Fruit fly (Drosophila melanogaster): Measurements from ENCODE around the gene mrn.

mrn gene

dm6 chr3L:15590803-15591597 is 10.7 kb upstream of the mrn start (continued):
- TF ChIP-seq E2f2 (GFP tag; IDR thresholded peaks at IDR 0.05) = no peak
- TF ChIP-seq Dfd (GFP tag; optimal IDR thresholded peaks at IDR 0.05) = no peak
- no peak for TF ChIP-seq zfh1 (GFP tag; IDR thresholded peaks at IDR 0.05)
- peak; percentile 31; the same call in 1 of the 3 replicates for TF ChIP-seq CG2199 (GFP tag; IDR thresholded peaks at IDR 0.05)
- TF ChIP-seq psq (GFP tag; optimal IDR thresholded peaks at IDR 0.05) = no peak
- TF ChIP-seq ab (GFP tag; optimal IDR thresholded peaks at IDR 0.05) = no peak
- peak; percentile 32 for TF ChIP-seq slbo (GFP tag; IDR thresholded peaks at IDR 0.05)
- TF ChIP-seq CG42726 (GFP tag; IDR thresholded peaks at IDR 0.05; ENCODE audit: partially characterized antibody) = no peak
- TF ChIP-seq CG9215 (GFP tag; IDR thresholded peaks at IDR 0.05) = no peak
- no peak for TF ChIP-seq CG8944 (GFP tag; optimal IDR thresholded peaks at IDR 0.05)
- TF ChIP-seq nau (GFP tag; optimal IDR thresholded peaks at IDR 0.05) = peak; percentile 48
- TF ChIP-seq salm (tag; optimal IDR thresholded peaks at IDR 0.05) = no peak
- no peak for TF ChIP-seq CG2120 (GFP tag; optimal IDR thresholded peaks at IDR 0.05)
- TF ChIP-seq CG5953 (GFP tag; IDR thresholded peaks at IDR 0.05) = no peak
- TF ChIP-seq CG4707 (GFP tag; optimal IDR thresholded peaks at IDR 0.05) = no peak
- peak; percentile 46 for TF ChIP-seq CG5180 (GFP tag; optimal IDR thresholded peaks at IDR 0.05)
- TF ChIP-seq Lpt (GFP tag; optimal IDR thresholded peaks at IDR 0.05) = no peak
- no peak for TF ChIP-seq Spps (tag; optimal IDR thresholded peaks at IDR 0.05)
- peak; percentile 19 for TF ChIP-seq Meics (GFP tag; optimal IDR thresholded peaks at IDR 0.05)
- TF ChIP-seq CG10209 (GFP tag; optimal IDR thresholded peaks at IDR 0.05) = no peak
- TF ChIP-seq usp (GFP tag; optimal IDR thresholded peaks at IDR 0.05) = no peak
- TF ChIP-seq lab (GFP tag; optimal IDR thresholded peaks at IDR 0.05) = peak; percentile 50
- no peak for TF ChIP-seq CG2712 (tag; optimal IDR thresholded peaks at IDR 0.05)
- no peak for TF ChIP-seq CG6654 (GFP tag; optimal IDR thresholded peaks at IDR 0.05)
- no peak for TF ChIP-seq Sry-δ (GFP tag; optimal IDR thresholded peaks at IDR 0.05)
- TF ChIP-seq CG15269 (tag; optimal IDR thresholded peaks at IDR 0.05) = peak; percentile 41
- no peak for TF ChIP-seq Fer2 (tag; optimal IDR thresholded peaks at IDR 0.05)
- 0 out of 3 replicates have a peak, but pooled peaks have one; percentile 38 for TF ChIP-seq Dbx (GFP tag; IDR thresholded peaks at IDR 0.05)
- TF ChIP-seq CG12219 (GFP tag; optimal IDR thresholded peaks at IDR 0.05) = peak; percentile 4
- no peak for TF ChIP-seq fd64A (GFP tag; optimal IDR thresholded peaks at IDR 0.05)
- no peak for TF ChIP-seq maf-S (GFP tag; optimal IDR thresholded peaks at IDR 0.05)
- no peak for TF ChIP-seq gce (GFP tag; IDR thresholded peaks at IDR 0.05)
- TF ChIP-seq Myb (GFP tag; optimal IDR thresholded peaks at IDR 0.05) = no peak
- TF ChIP-seq CG15073 (GFP tag; optimal IDR thresholded peaks at IDR 0.05) = no peak
- TF ChIP-seq hb (GFP tag; IDR thresholded peaks at IDR 0.05; ENCODE audit: partially characterized antibody) = no peak
- TF ChIP-seq ac (GFP tag; optimal IDR thresholded peaks at IDR 0.05) = no peak
- no peak for TF ChIP-seq CG30020 (tag; optimal IDR thresholded peaks at IDR 0.05)
- no peak for TF ChIP-seq Hr78 (GFP tag; optimal IDR thresholded peaks at IDR 0.05)
- peak; percentile 38 for TF ChIP-seq PHDP (tag; optimal IDR thresholded peaks at IDR 0.05)
- no peak for TF ChIP-seq chn (GFP tag; optimal IDR thresholded peaks at IDR 0.05)
- peak; percentile 41 for TF ChIP-seq CG17568 (GFP tag; optimal IDR thresholded peaks at IDR 0.05)
- TF ChIP-seq insv (GFP tag; optimal IDR thresholded peaks at IDR 0.05) = no peak
- no peak for TF ChIP-seq CG8281 (tag; optimal IDR thresholded peaks at IDR 0.05)
- TF ChIP-seq Dref (GFP tag; IDR thresholded peaks at IDR 0.05) = no peak
- no peak for TF ChIP-seq ems (GFP tag; optimal IDR thresholded peaks at IDR 0.05)
- peak; percentile 8 for TF ChIP-seq CG1233 (GFP tag; optimal IDR thresholded peaks at IDR 0.05)
- TF ChIP-seq Xrp1 (GFP tag; IDR thresholded peaks at IDR 0.05) = peak; percentile 32; the same call in 1 of the 2 replicates
- TF ChIP-seq Six4 (GFP tag; optimal IDR thresholded peaks at IDR 0.05) = no peak
- no peak for TF ChIP-seq CG4820 (GFP tag; optimal IDR thresholded peaks at IDR 0.05)
- TF ChIP-seq Lhr (GFP tag; optimal IDR thresholded peaks at IDR 0.05) = no peak

Data from whole organism, embryonic.